Fruit fly (Drosophila melanogaster): ENCODE results near the gene CG45049.

The CG45049 gene

dm6 chr3R:22718401-22718800 lies 8.4 kb upstream of the CG45049 start:
- TF ChIP-seq pan (optimal IDR thresholded peaks at IDR 0.05) (no peak), usp (GFP tag; optimal IDR thresholded peaks at IDR 0.05) (no peak), psq (optimal IDR thresholded peaks at IDR 0.05) (no peak), EcR (GFP tag; optimal IDR thresholded peaks at IDR 0.05) (no peak), Dll (optimal IDR thresholded peaks at IDR 0.05) (no peak), CG8478 (optimal IDR thresholded peaks at IDR 0.05) (no peak)

- no peak for TF ChIP-seq CG8478 (optimal IDR thresholded peaks at IDR 0.05)
- no peak for TF ChIP-seq EcR (GFP tag; optimal IDR thresholded peaks at IDR 0.05)
- TF ChIP-seq usp (GFP tag; optimal IDR thresholded peaks at IDR 0.05), result no peak
- TF ChIP-seq psq (optimal IDR thresholded peaks at IDR 0.05), result no peak
- no peak for TF ChIP-seq Dll (optimal IDR thresholded peaks at IDR 0.05)
- no peak for TF ChIP-seq pan (optimal IDR thresholded peaks at IDR 0.05)
These were observed 7.7 kb upstream of the CG45049 start for dm6 chr3R:22718937-22719606.

dm6 chr3R:22719607-22719949 lies 7.2 kb upstream of the CG45049 start:
- no peak for TF ChIP-seq EcR (GFP tag; optimal IDR thresholded peaks at IDR 0.05)
- no peak for TF ChIP-seq CG8478 (optimal IDR thresholded peaks at IDR 0.05)
- no peak for TF ChIP-seq Dll (optimal IDR thresholded peaks at IDR 0.05)
- no peak for TF ChIP-seq psq (optimal IDR thresholded peaks at IDR 0.05)
- no peak for TF ChIP-seq usp (GFP tag; optimal IDR thresholded peaks at IDR 0.05)
- TF ChIP-seq pan (optimal IDR thresholded peaks at IDR 0.05), result no peak

- no peak for TF ChIP-seq CG8478 (optimal IDR thresholded peaks at IDR 0.05)
- TF ChIP-seq usp (GFP tag; optimal IDR thresholded peaks at IDR 0.05), result no peak
- TF ChIP-seq psq (optimal IDR thresholded peaks at IDR 0.05), result no peak
- no peak for TF ChIP-seq pan (optimal IDR thresholded peaks at IDR 0.05)
- no peak for TF ChIP-seq Dll (optimal IDR thresholded peaks at IDR 0.05)
- TF ChIP-seq EcR (GFP tag; optimal IDR thresholded peaks at IDR 0.05), result no peak
These were observed 5.9 kb upstream of the CG45049 start, which contains the start of gene wge for dm6 chr3R:22720808-22721306. TSS of gene wge (minus strand) at chr3R:22721150.

dm6 chr3R:22724149-22724973 lies 2.4 kb upstream of the CG45049 start, which contains the start of gene Irp-1A:
TSS of gene Irp-1A (minus strand) at chr3R:22724587.
- TF ChIP-seq EcR (GFP tag; optimal IDR thresholded peaks at IDR 0.05) (no peak), pan (optimal IDR thresholded peaks at IDR 0.05) (no peak), Dll (optimal IDR thresholded peaks at IDR 0.05) (no peak), CG8478 (optimal IDR thresholded peaks at IDR 0.05) (no peak), usp (GFP tag; optimal IDR thresholded peaks at IDR 0.05) (no peak), psq (optimal IDR thresholded peaks at IDR 0.05) (no peak)

dm6 chr3R:22726031-22726770 lies 566 bp upstream of the CG45049 start, which contains the start of gene RNF220:
TSS of gene RNF220 (minus strand) at chr3R:22726414.
- TF ChIP-seq Dll (optimal IDR thresholded peaks at IDR 0.05), result no peak
- no peak for TF ChIP-seq pan (optimal IDR thresholded peaks at IDR 0.05)
- TF ChIP-seq EcR (GFP tag; optimal IDR thresholded peaks at IDR 0.05), result no peak
- no peak for TF ChIP-seq usp (GFP tag; optimal IDR thresholded peaks at IDR 0.05)
- no peak for TF ChIP-seq psq (optimal IDR thresholded peaks at IDR 0.05)
- no peak for TF ChIP-seq CG8478 (optimal IDR thresholded peaks at IDR 0.05)

dm6 chr3R:22727456-22727833 lies 678 bp downstream of the CG45049 start:
- no peak for TF ChIP-seq CG8478 (optimal IDR thresholded peaks at IDR 0.05)
- TF ChIP-seq pan (optimal IDR thresholded peaks at IDR 0.05), result no peak
- TF ChIP-seq Dll (optimal IDR thresholded peaks at IDR 0.05), result no peak
- TF ChIP-seq EcR (GFP tag; optimal IDR thresholded peaks at IDR 0.05), result no peak
- no peak for TF ChIP-seq usp (GFP tag; optimal IDR thresholded peaks at IDR 0.05)
- TF ChIP-seq psq (optimal IDR thresholded peaks at IDR 0.05), result no peak

dm6 chr3R:22727857-22728256 lies 1.1 kb downstream of the CG45049 start:
- no peak for TF ChIP-seq pan (optimal IDR thresholded peaks at IDR 0.05)
- TF ChIP-seq CG8478 (optimal IDR thresholded peaks at IDR 0.05), result no peak
- TF ChIP-seq EcR (GFP tag; optimal IDR thresholded peaks at IDR 0.05), result no peak
- no peak for TF ChIP-seq Dll (optimal IDR thresholded peaks at IDR 0.05)
- no peak for TF ChIP-seq psq (optimal IDR thresholded peaks at IDR 0.05)
- no peak for TF ChIP-seq usp (GFP tag; optimal IDR thresholded peaks at IDR 0.05)

dm6 chr3R:22732995-22733394 lies 6.2 kb downstream of the CG45049 start:
- no peak for TF ChIP-seq Dll (optimal IDR thresholded peaks at IDR 0.05)

dm6 chr3R:22733751-22734150 lies 7.0 kb downstream of the CG45049 start, which contains the start of gene Takl2:
TSS of gene Takl2 (minus strand) at chr3R:22733851.
- TF ChIP-seq CG8478 (optimal IDR thresholded peaks at IDR 0.05), result no peak
- no peak for TF ChIP-seq psq (optimal IDR thresholded peaks at IDR 0.05)
- no peak for TF ChIP-seq pan (optimal IDR thresholded peaks at IDR 0.05)
- no peak for TF ChIP-seq EcR (GFP tag; optimal IDR thresholded peaks at IDR 0.05)
- no peak for TF ChIP-seq usp (GFP tag; optimal IDR thresholded peaks at IDR 0.05)
- TF ChIP-seq Dll (optimal IDR thresholded peaks at IDR 0.05), result no peak

- TF ChIP-seq CG8478 (optimal IDR thresholded peaks at IDR 0.05), result no peak
- no peak for TF ChIP-seq pan (optimal IDR thresholded peaks at IDR 0.05)
- TF ChIP-seq psq (optimal IDR thresholded peaks at IDR 0.05), result no peak
- TF ChIP-seq Dll (optimal IDR thresholded peaks at IDR 0.05), result no peak
These were observed 14.2 kb downstream of the CG45049 start, which contains the start of the genes Dcr-1 and CG6985 for dm6 chr3R:22740930-22741329. TSS of gene Dcr-1 (minus strand) at chr3R:22741091. TSS of gene CG6985 (plus strand) at chr3R:22741150.

Measured in whole organism.